Fruit fly (Drosophila melanogaster) whole organism, embryonic: ENCODE data around the gene CG14805.
A peak's percentile ranks its signal among the peaks of the same experiment; 100 is the strongest.

ENCODE experiments used
- BEAF-32 ChIP-seq: fragments of 200-800 bp; sonication (Bioruptor generic); optimal IDR thresholded peaks from 3 replicates; lab custom pipeline; 2017; ENCODE audit warnings: missing biosample characterization, missing genetic modification characterization, mild to moderate bottlenecking, moderate library complexity, missing genetic modification reagents
- CG10431 ChIP-seq: fragments of 200-800 bp; sonication (Bioruptor generic); optimal IDR thresholded peaks from 3 replicates; lab custom pipeline; 2018; ENCODE audit warnings: missing biosample characterization, mild to moderate bottlenecking, missing genetic modification characterization
- CG10959 ChIP-seq: fragments of 200-800 bp; sonication (Bioruptor generic); IDR thresholded peaks from 2 replicates; pipeline ENCODE4 v1.3.6; 2022; ENCODE audit warnings: missing biosample characterization, missing genetic modification characterization
- CG11247 ChIP-seq: fragments of 200-800 bp; sonication (Bioruptor generic); IDR thresholded peaks from 2 replicates; pipeline ENCODE4 v1.3.6; 2022; ENCODE audit warnings: missing biosample characterization, missing genetic modification characterization
- CG11398 ChIP-seq: fragments of 200-800 bp; sonication (Bioruptor generic); optimal IDR thresholded peaks from 2 replicates; lab custom pipeline; 2016; ENCODE audit warnings: missing biosample characterization, missing genetic modification characterization
- CG12236 ChIP-seq: fragments of 200-800 bp; sonication (Bioruptor generic); optimal IDR thresholded peaks from 2 replicates; lab custom pipeline; 2016; ENCODE audit warnings: missing biosample characterization, missing genetic modification characterization
- CG14860 ChIP-seq: fragments of 200-800 bp; sonication (Bioruptor generic); IDR thresholded peaks from 3 replicates; pipeline ENCODE4 v1.3.6; 2022; ENCODE audit warnings: missing biosample characterization, missing genetic modification characterization; ENCODE audit not compliant: partially characterized antibody
- CG15514 ChIP-seq: fragments of 200-800 bp; sonication (Bioruptor generic); optimal IDR thresholded peaks from 3 replicates; lab custom pipeline; 2017; ENCODE audit warnings: missing biosample characterization, missing genetic modification characterization, mild to moderate bottlenecking, moderate library complexity, missing genetic modification reagents
- CG2116 ChIP-seq: fragments of 200-800 bp; sonication (Bioruptor generic); optimal IDR thresholded peaks from 3 replicates; lab custom pipeline; 2018; ENCODE audit warnings: missing biosample characterization, mild to moderate bottlenecking, missing genetic modification characterization
- CG2889 ChIP-seq: fragments of 200-800 bp; sonication (Bioruptor generic); IDR thresholded peaks from 3 replicates; pipeline ENCODE4 v1.3.6; 2022; ENCODE audit warnings: missing biosample characterization, missing genetic modification characterization
- CG30403 ChIP-seq: fragments of 200-800 bp; sonication (Bioruptor generic); optimal IDR thresholded peaks from 3 replicates; lab custom pipeline; 2016; ENCODE audit warnings: missing biosample characterization, missing genetic modification characterization
- CG31365 ChIP-seq: fragments of 200-800 bp; sonication (Bioruptor generic); optimal IDR thresholded peaks from 2 replicates; lab custom pipeline; 2018; ENCODE audit warnings: missing biosample characterization, mild to moderate bottlenecking, missing genetic modification characterization
- CG34224 ChIP-seq: fragments of 200-800 bp; sonication (Bioruptor generic); IDR thresholded peaks from 3 replicates; pipeline ENCODE4 v1.3.6; 2022; ENCODE audit warnings: missing biosample characterization, missing genetic modification characterization; ENCODE audit not compliant: partially characterized antibody
- CG3838 ChIP-seq: fragments of 200-800 bp; sonication (Bioruptor generic); optimal IDR thresholded peaks from 3 replicates; lab custom pipeline; 2016; ENCODE audit warnings: missing biosample characterization, missing genetic modification characterization
- CG4730 ChIP-seq: fragments of 200-800 bp; sonication (Bioruptor generic); IDR thresholded peaks from 2 replicates; pipeline ENCODE4 v1.3.6; 2022; ENCODE audit warnings: missing biosample characterization, missing genetic modification characterization
- CG6854 ChIP-seq: fragments of 200-800 bp; sonication (Bioruptor generic); optimal IDR thresholded peaks from 3 replicates; lab custom pipeline; 2017; ENCODE audit warnings: missing biosample characterization, mild to moderate bottlenecking, missing genetic modification characterization
- CG8388 ChIP-seq: fragments of 200-800 bp; sonication (Bioruptor generic); optimal IDR thresholded peaks from 2 replicates; lab custom pipeline; 2019; ENCODE audit warnings: missing biosample characterization, mild to moderate bottlenecking, missing genetic modification characterization, moderate library complexity
- CG8478 ChIP-seq: fragments of >200 bp; optimal IDR thresholded peaks from 2 replicates; lab custom pipeline; 2018
- CG8765 ChIP-seq: fragments of 200-800 bp; sonication (Bioruptor generic); IDR thresholded peaks from 2 replicates; pipeline ENCODE4 v1.3.6; 2022; ENCODE audit warnings: missing biosample characterization, missing genetic modification characterization
- CG9609 ChIP-seq: fragments of 200-800 bp; sonication (Bioruptor generic); optimal IDR thresholded peaks from 3 replicates; lab custom pipeline; 2016; ENCODE audit warnings: missing biosample characterization, missing genetic modification characterization
- CoRest ChIP-seq: fragments of 200-800 bp; sonication (Bioruptor generic); optimal IDR thresholded peaks from 3 replicates; lab custom pipeline; 2018; ENCODE audit warnings: missing biosample characterization, mild to moderate bottlenecking, missing genetic modification characterization, moderate library complexity
- Dll ChIP-seq: fragments of 200-800 bp; sonication (Bioruptor generic); IDR thresholded peaks from 4 replicates; pipeline ENCODE4 v1.3.6; 2022; ENCODE audit warnings: missing biosample characterization, missing genetic modification characterization; ENCODE audit not compliant: partially characterized antibody
- Doc2 ChIP-seq: fragments of 200-800 bp; sonication (Bioruptor generic); IDR thresholded peaks from 2 replicates; pipeline ENCODE4 v1.3.6; 2022; ENCODE audit warnings: missing biosample characterization, missing genetic modification characterization
- Doc3 ChIP-seq: fragments of 200-800 bp; sonication (Bioruptor generic); IDR thresholded peaks from 3 replicates; pipeline ENCODE4 v1.3.6; 2022; ENCODE audit warnings: missing biosample characterization, missing genetic modification characterization; ENCODE audit not compliant: partially characterized antibody
- Drgx ChIP-seq: fragments of 200-800 bp; sonication (Bioruptor generic); IDR thresholded peaks from 2 replicates; pipeline ENCODE4 v1.3.6; 2022; ENCODE audit warnings: missing biosample characterization, missing genetic modification characterization
- E2f2 ChIP-seq: fragments of 200-800 bp; sonication (Bioruptor generic); IDR thresholded peaks from 2 replicates; pipeline ENCODE4 v1.3.6; 2022; ENCODE audit warnings: missing biosample characterization, missing genetic modification characterization
- Fer1 ChIP-seq: fragments of 200-800 bp; sonication (Bioruptor generic); optimal IDR thresholded peaks from 2 replicates; lab custom pipeline; 2017; ENCODE audit warnings: missing biosample characterization, mild to moderate bottlenecking, missing genetic modification characterization
- GATAe ChIP-seq: fragments of 200-800 bp; sonication (Bioruptor generic); conservative IDR thresholded peaks from 2 replicates; pipeline ENCODE4 v1.3.6; 2022; ENCODE audit warnings: missing biosample characterization, missing genetic modification characterization
- H15 ChIP-seq: fragments of 200-800 bp; sonication (Bioruptor generic); IDR thresholded peaks from 3 replicates; pipeline ENCODE4 v1.3.6; 2022; ENCODE audit warnings: missing biosample characterization, missing genetic modification characterization
- HmgD ChIP-seq: fragments of 200-800 bp; sonication (Bioruptor generic); optimal IDR thresholded peaks from 3 replicates; lab custom pipeline; 2016; ENCODE audit warnings: missing biosample characterization, missing genetic modification characterization
- Jarid2 ChIP-seq: fragments of 200-800 bp; sonication (Bioruptor generic); optimal IDR thresholded peaks from 3 replicates; lab custom pipeline; 2017; ENCODE audit warnings: mild to moderate bottlenecking, missing biosample characterization, missing genetic modification reagents, missing genetic modification characterization
- Lpt ChIP-seq: fragments of >200 bp; optimal IDR thresholded peaks from 2 replicates; lab custom pipeline; 2018; ENCODE audit warnings: missing biosample characterization, missing genetic modification characterization
- MBD-R2 ChIP-seq: fragments of 200-800 bp; sonication (Bioruptor generic); IDR thresholded peaks from 2 replicates; pipeline ENCODE4 v1.3.6; 2022; ENCODE audit warnings: missing biosample characterization, missing genetic modification characterization
- MESR4 ChIP-seq: fragments of 200-800 bp; sonication (Bioruptor generic); optimal IDR thresholded peaks from 2 replicates; lab custom pipeline; 2018; ENCODE audit warnings: missing biosample characterization, mild to moderate bottlenecking, missing genetic modification characterization, moderate library complexity
- Myb ChIP-seq: fragments of 200-800 bp; sonication (Bioruptor generic); optimal IDR thresholded peaks from 2 replicates; lab custom pipeline; 2016; ENCODE audit warnings: missing biosample characterization, missing genetic modification characterization
- Opbp ChIP-seq: fragments of 200-800 bp; sonication (Bioruptor generic); IDR thresholded peaks from 3 replicates; pipeline ENCODE4 v1.3.6; 2022; ENCODE audit warnings: missing biosample characterization, missing genetic modification characterization; ENCODE audit not compliant: partially characterized antibody
- Sin3A ChIP-seq: fragments of >200 bp; optimal IDR thresholded peaks from 2 replicates; lab custom pipeline; 2018
- Stat92E ChIP-seq, 3 experiments: fragments of >200 bp in 2 of 3; fragments of 200-800 bp in 1 of 3; sonication (Bioruptor generic) in 1 of 3; optimal IDR thresholded peaks; 2 replicates each; lab custom pipeline; 2017 to 2019; ENCODE audit warnings: missing biosample characterization in 3 of 3, missing genetic modification characterization in 3 of 3, mild to moderate bottlenecking in 1 of 3, moderate library complexity in 1 of 3
- Vsx1 ChIP-seq: fragments of 200-800 bp; sonication (Bioruptor generic); optimal IDR thresholded peaks from 2 replicates; lab custom pipeline; 2017; ENCODE audit warnings: missing biosample characterization, mild to moderate bottlenecking, missing genetic modification characterization, missing genetic modification reagents
- YL-1 ChIP-seq: fragments of 200-800 bp; sonication (Bioruptor generic); optimal IDR thresholded peaks from 3 replicates; lab custom pipeline; 2017; ENCODE audit warnings: missing biosample characterization, mild to moderate bottlenecking, missing genetic modification characterization
- abd-A ChIP-seq: fragments of 200-800 bp; sonication (Bioruptor generic); optimal IDR thresholded peaks from 3 replicates; lab custom pipeline; 2019; ENCODE audit warnings: missing biosample characterization, mild to moderate bottlenecking, missing genetic modification characterization, moderate library complexity
- ato ChIP-seq: fragments of 200-800 bp; sonication (Bioruptor generic); IDR thresholded peaks from 2 replicates; pipeline ENCODE4 v1.3.6; 2022; ENCODE audit warnings: missing biosample characterization, missing genetic modification characterization; ENCODE audit not compliant: partially characterized antibody
- gro ChIP-seq: fragments of 200-800 bp; sonication (Bioruptor generic); optimal IDR thresholded peaks from 2 replicates; lab custom pipeline; 2016; ENCODE audit warnings: missing biosample characterization, missing genetic modification characterization
- gt ChIP-seq: fragments of 200-800 bp; sonication (Bioruptor generic); IDR thresholded peaks from 2 replicates; pipeline ENCODE4 v1.3.6; 2022; ENCODE audit warnings: missing biosample characterization, missing genetic modification characterization
- hth ChIP-seq: fragments of >200 bp; optimal IDR thresholded peaks from 2 replicates; lab custom pipeline; 2017; ENCODE audit warnings: inconsistent platforms
- kay ChIP-seq: fragments of 200-800 bp; sonication (Bioruptor generic); optimal IDR thresholded peaks from 2 replicates; lab custom pipeline; 2016; ENCODE audit warnings: missing biosample characterization, missing genetic modification characterization
- klu ChIP-seq: fragments of 200-800 bp; sonication (Bioruptor generic); IDR thresholded peaks from 2 replicates; pipeline ENCODE4 v1.3.6; 2022; ENCODE audit warnings: missing biosample characterization, missing genetic modification characterization
- slbo ChIP-seq: fragments of 200-800 bp; sonication (Bioruptor generic); IDR thresholded peaks from 2 replicates; pipeline ENCODE4 v1.3.6; 2022; ENCODE audit warnings: missing biosample characterization, missing genetic modification characterization
- stwl ChIP-seq: fragments of 200-800 bp; sonication (Bioruptor generic); optimal IDR thresholded peaks from 3 replicates; lab custom pipeline; 2018; ENCODE audit warnings: missing biosample characterization, mild to moderate bottlenecking, missing genetic modification characterization, moderate library complexity
- tin ChIP-seq: fragments of 200-800 bp; sonication (Bioruptor generic); optimal IDR thresholded peaks from 3 replicates; lab custom pipeline; 2016; ENCODE audit warnings: missing biosample characterization, missing genetic modification characterization
- unc-4 ChIP-seq: fragments of 200-800 bp; sonication (Bioruptor generic); IDR thresholded peaks from 2 replicates; pipeline ENCODE4 v1.3.6; 2022; ENCODE audit warnings: missing biosample characterization, missing genetic modification characterization; ENCODE audit not compliant: partially characterized antibody

CG14805 gene

dm6 chrX:1868586-1869111, 8.5 kb upstream of the CG14805 start, which contains the start of the genes CG14803 and Pex5 (continued):
- TF ChIP-seq hth (lab: Kevin White, UChicago) (no peak), tin (GFP tag; lab: Kevin White, UChicago) (no peak), ato (GFP tag; lab: Robert Waterston, UW) (peak; percentile 38), HmgD (no peak), CG14860 (GFP tag; lab: Robert Waterston, UW) (peak; percentile 52; the same call in 1 of the 3 replicates), CG12236 (GFP tag; lab: Kevin White, UChicago) (no peak), CG11247 (GFP tag; lab: Robert Waterston, UW) (no peak), CG10431 (GFP tag; lab: Kevin White, UChicago) (no peak), Drgx (GFP tag; lab: Robert Waterston, UW) (no peak), Sin3A (lab: Kevin White, UChicago) (peak; percentile 13), unc-4 (GFP tag; lab: Robert Waterston, UW) (peak; percentile 65), abd-A (tag; lab: Kevin White, UChicago) (no peak), BEAF-32 (GFP tag; lab: Kevin White, UChicago) (peak; percentile 62), H15 (GFP tag; lab: Robert Waterston, UW) (no peak), CG30403 (GFP tag; lab: Kevin White, UChicago) (no peak), Fer1 (peak; percentile 33), gt (GFP tag; lab: Robert Waterston, UW) (no peak), CG9609 (GFP tag; lab: Kevin White, UChicago) (no peak), CG8388 (GFP tag; lab: Kevin White, UChicago) (no peak), CG15514 (GFP tag; lab: Kevin White, UChicago) (peak; percentile 44), CG8478 (lab: Kevin White, UChicago) (no peak), Doc2 (no peak), MESR4 (GFP tag; lab: Kevin White, UChicago) (peak; percentile 78), Stat92E (GFP tag; optimal IDR thresholded peaks at IDR 0.05; lab: Kevin White, UChicago) (no peak), CG2889 (GFP tag; lab: Robert Waterston, UW) (no peak), Lpt (GFP tag; lab: Kevin White, UChicago) (no peak), CG34224 (peak; percentile 66; the same call in 2 of the 3 replicates), CG6854 (GFP tag; lab: Kevin White, UChicago) (no peak), Opbp (GFP tag; lab: Robert Waterston, UW) (peak; percentile 67; the same call in 2 of the 3 replicates), GATAe (GFP tag; lab: Robert Waterston, UW) (peak; percentile 21; the same call in 1 of the 2 replicates), YL-1 (GFP tag; lab: Kevin White, UChicago) (peak; percentile 79), CG4730 (no peak), CG31365 (tag; lab: Kevin White, UChicago) (no peak), CoRest (peak; percentile 3), stwl (tag; lab: Kevin White, UChicago) (peak; percentile 82), Myb (peak; percentile 31), CG8765 (GFP tag; lab: Robert Waterston, UW) (no peak), klu (GFP tag; lab: Robert Waterston, UW) (no peak), CG11398 (GFP tag; lab: Kevin White, UChicago) (no peak), CG3838 (GFP tag; lab: Kevin White, UChicago) (no peak), E2f2 (GFP tag; lab: Robert Waterston, UW) (peak; percentile 84), slbo (GFP tag; lab: Robert Waterston, UW) (0 out of 2 replicates have a peak, but pooled peaks have one; percentile 12), Vsx1 (no peak), Jarid2 (GFP tag; lab: Kevin White, UChicago) (no peak), MBD-R2 (GFP tag; lab: Robert Waterston, UW) (peak; percentile 92), Dll (GFP tag; lab: Robert Waterston, UW) (peak; percentile 57; the same call in 2 of the 4 replicates), CG10959 (no peak), Doc3 (GFP tag; lab: Robert Waterston, UW) (peak; percentile 39; the same call in 1 of the 3 replicates), kay (GFP tag; lab: Kevin White, UChicago) (no peak), gro (GFP tag; lab: Kevin White, UChicago) (no peak), CG2116 (peak; percentile 59)
